Fruit fly (Drosophila melanogaster) whole organism, embryonic: ENCODE measurements around the gene CG3349.

Experiments used
- ATbp ChIP-seq: fragments of 200-800 bp; sonication (Bioruptor generic); optimal IDR thresholded peaks from 2 replicates; lab custom pipeline; 2017; ENCODE audit warnings: missing biosample characterization, mild to moderate bottlenecking, missing genetic modification characterization, missing genetic modification reagents
- Awh ChIP-seq: fragments of 200-800 bp; sonication (Bioruptor generic); IDR thresholded peaks from 2 replicates; pipeline ENCODE4, ENCODE4 v1.3.6; 2022; ENCODE audit warnings: missing biosample characterization, missing genetic modification characterization
- B-H2 ChIP-seq: fragments of 200-800 bp; sonication (Bioruptor generic); optimal IDR thresholded peaks from 2 replicates; lab custom pipeline; 2018; ENCODE audit warnings: missing biosample characterization, mild to moderate bottlenecking, missing genetic modification characterization
- Bgb ChIP-seq: fragments of 200-800 bp; sonication (Bioruptor generic); IDR thresholded peaks from 2 replicates; pipeline ENCODE4 v1.3.6; 2022; ENCODE audit warnings: missing biosample characterization, missing genetic modification characterization; ENCODE audit not compliant: partially characterized antibody
- Bteb2 ChIP-seq: fragments of 200-800 bp; sonication (Bioruptor generic); optimal IDR thresholded peaks from 2 replicates; lab custom pipeline; 2016; ENCODE audit warnings: missing biosample characterization, missing genetic modification characterization
- CG1024 ChIP-seq: fragments of 200-800 bp; sonication (Bioruptor generic); IDR thresholded peaks from 2 replicates; pipeline ENCODE4 v1.3.6; 2022; ENCODE audit warnings: missing biosample characterization, missing genetic modification characterization
- CG10274 ChIP-seq: fragments of 200-800 bp; sonication (Bioruptor generic); optimal IDR thresholded peaks from 3 replicates; lab custom pipeline; 2017; ENCODE audit warnings: missing biosample characterization, mild to moderate bottlenecking, missing genetic modification characterization
- CG12236 ChIP-seq: fragments of 200-800 bp; sonication (Bioruptor generic); optimal IDR thresholded peaks from 2 replicates; lab custom pipeline; 2016; ENCODE audit warnings: missing biosample characterization, missing genetic modification characterization
- CG12659 ChIP-seq: fragments of 200-800 bp; sonication (Bioruptor generic); optimal IDR thresholded peaks from 3 replicates; lab custom pipeline; 2017; ENCODE audit warnings: mild to moderate bottlenecking, missing biosample characterization, missing genetic modification reagents, missing genetic modification characterization
- CG12942 ChIP-seq: fragments of 200-800 bp; sonication (Bioruptor generic); optimal IDR thresholded peaks from 3 replicates; lab custom pipeline; 2016; ENCODE audit warnings: missing biosample characterization, missing genetic modification characterization
- CG14014 ChIP-seq: fragments of 200-800 bp; sonication (Bioruptor generic); IDR thresholded peaks from 2 replicates; pipeline ENCODE4 v1.3.6; 2022; ENCODE audit warnings: missing biosample characterization, missing genetic modification characterization
- CG14441 ChIP-seq: fragments of 200-800 bp; sonication (Bioruptor generic); IDR thresholded peaks from 2 replicates; pipeline ENCODE4 v1.3.6; 2022; ENCODE audit warnings: missing biosample characterization, missing genetic modification characterization
- CG15601 ChIP-seq: fragments of 200-800 bp; sonication (Bioruptor generic); optimal IDR thresholded peaks from 3 replicates; lab custom pipeline; 2019; ENCODE audit warnings: missing biosample characterization, mild to moderate bottlenecking, missing genetic modification characterization, moderate library complexity
- CG16863 ChIP-seq: fragments of 200-800 bp; sonication (Bioruptor generic); optimal IDR thresholded peaks from 3 replicates; lab custom pipeline; 2016; ENCODE audit warnings: missing biosample characterization, missing genetic modification characterization
- CG17359 ChIP-seq: fragments of 200-800 bp; sonication (Bioruptor generic); optimal IDR thresholded peaks from 3 replicates; lab custom pipeline; 2018; ENCODE audit warnings: missing biosample characterization, mild to moderate bottlenecking, missing genetic modification characterization, moderate library complexity
- CG18011 ChIP-seq: fragments of 200-800 bp; sonication (Bioruptor generic); optimal IDR thresholded peaks from 2 replicates; lab custom pipeline; 2017; ENCODE audit warnings: missing biosample characterization, missing genetic modification characterization, mild to moderate bottlenecking, moderate library complexity, missing genotype
- CG30403 ChIP-seq: fragments of 200-800 bp; sonication (Bioruptor generic); optimal IDR thresholded peaks from 3 replicates; lab custom pipeline; 2016; ENCODE audit warnings: missing biosample characterization, missing genetic modification characterization
- CG32767 ChIP-seq: fragments of 200-800 bp; sonication (Bioruptor generic); IDR thresholded peaks from 2 replicates; pipeline ENCODE4 v1.3.6; 2022; ENCODE audit warnings: missing biosample characterization, missing genetic modification characterization
- CG3281 ChIP-seq: fragments of 200-800 bp; sonication (Bioruptor generic); optimal IDR thresholded peaks from 3 replicates; lab custom pipeline; 2017; ENCODE audit warnings: missing biosample characterization, mild to moderate bottlenecking, missing genetic modification characterization
- CG4820 ChIP-seq: fragments of 200-800 bp; sonication (Bioruptor generic); optimal IDR thresholded peaks from 3 replicates; lab custom pipeline; 2016; ENCODE audit warnings: missing biosample characterization, missing genetic modification characterization
- CG6791 ChIP-seq: fragments of 200-800 bp; sonication (Bioruptor generic); IDR thresholded peaks from 3 replicates; pipeline ENCODE4 v1.3.6; 2022; ENCODE audit warnings: missing biosample characterization, missing genetic modification characterization; ENCODE audit not compliant: partially characterized antibody
- CG8281 ChIP-seq: fragments of 200-800 bp; sonication (Bioruptor generic); optimal IDR thresholded peaks from 2 replicates; lab custom pipeline; 2018; ENCODE audit warnings: missing biosample characterization, mild to moderate bottlenecking, missing genetic modification characterization, moderate library complexity
- CG9727 ChIP-seq: fragments of 200-800 bp; sonication (Bioruptor generic); optimal IDR thresholded peaks from 3 replicates; lab custom pipeline; 2017; ENCODE audit warnings: missing biosample characterization, mild to moderate bottlenecking, missing genetic modification characterization
- CHES-1-like ChIP-seq: fragments of 200-800 bp; sonication (Bioruptor generic); optimal IDR thresholded peaks from 2 replicates; lab custom pipeline; 2016; ENCODE audit warnings: missing biosample characterization, missing genetic modification characterization
- Camta ChIP-seq: fragments of 200-800 bp; sonication (Bioruptor generic); optimal IDR thresholded peaks from 2 replicates; lab custom pipeline; 2016; ENCODE audit warnings: missing biosample characterization, missing genetic modification characterization
- D ChIP-seq, 2 experiments: fragments of 200-800 bp in 1 of 2; fragments of >200 bp in 1 of 2; sonication (Bioruptor generic) in 1 of 2; optimal IDR thresholded peaks; 2 replicates in 1 of 2; 3 replicates in 1 of 2; lab custom pipeline; 2017; ENCODE audit warnings: mild to moderate bottlenecking in 1 of 2, missing biosample characterization in 1 of 2, missing genetic modification characterization in 1 of 2, missing genetic modification reagents in 1 of 2
- E2f1 ChIP-seq: fragments of 200-800 bp; sonication (Bioruptor generic); IDR thresholded peaks from 2 replicates; pipeline ENCODE4 v1.3.6; 2022; ENCODE audit warnings: missing biosample characterization, missing genetic modification characterization
- E2f2 ChIP-seq: fragments of 200-800 bp; sonication (Bioruptor generic); IDR thresholded peaks from 2 replicates; pipeline ENCODE4 v1.3.6; 2022; ENCODE audit warnings: missing biosample characterization, missing genetic modification characterization
- HmgD ChIP-seq: fragments of 200-800 bp; sonication (Bioruptor generic); optimal IDR thresholded peaks from 3 replicates; lab custom pipeline; 2016; ENCODE audit warnings: missing biosample characterization, missing genetic modification characterization
- Jarid2 ChIP-seq: fragments of 200-800 bp; sonication (Bioruptor generic); optimal IDR thresholded peaks from 3 replicates; lab custom pipeline; 2017; ENCODE audit warnings: mild to moderate bottlenecking, missing biosample characterization, missing genetic modification reagents, missing genetic modification characterization
- Poxn ChIP-seq: fragments of 200-800 bp; sonication (Bioruptor generic); IDR thresholded peaks from 2 replicates; pipeline ENCODE4 v1.3.6; 2022; ENCODE audit warnings: missing biosample characterization, missing genetic modification characterization
- cato ChIP-seq: fragments of 200-800 bp; sonication (Bioruptor generic); optimal IDR thresholded peaks from 2 replicates; lab custom pipeline; 2016; ENCODE audit warnings: missing biosample characterization, missing genetic modification characterization, borderline replicate concordance
- fd3F ChIP-seq: fragments of 200-800 bp; sonication (Bioruptor generic); optimal IDR thresholded peaks from 2 replicates; lab custom pipeline; 2018; ENCODE audit warnings: missing biosample characterization, mild to moderate bottlenecking, missing genetic modification characterization, moderate library complexity
- fd96Cb ChIP-seq: fragments of 200-800 bp; sonication (Bioruptor generic); optimal IDR thresholded peaks from 2 replicates; lab custom pipeline; 2018; ENCODE audit warnings: missing biosample characterization, mild to moderate bottlenecking, missing genetic modification characterization, moderate library complexity
- fru ChIP-seq: fragments of >200 bp; optimal IDR thresholded peaks from 2 replicates; lab custom pipeline; 2017
- gce ChIP-seq: fragments of 200-800 bp; sonication (Bioruptor generic); IDR thresholded peaks from 3 replicates; pipeline ENCODE4 v1.3.6; 2022; ENCODE audit warnings: missing biosample characterization, missing genetic modification characterization
- hth ChIP-seq: fragments of >200 bp; optimal IDR thresholded peaks from 2 replicates; lab custom pipeline; 2017; ENCODE audit warnings: inconsistent platforms
- jumu ChIP-seq: fragments of 200-800 bp; sonication (Bioruptor generic); optimal IDR thresholded peaks from 3 replicates; lab custom pipeline; 2016; ENCODE audit warnings: missing biosample characterization, missing genetic modification characterization
- kni ChIP-seq: fragments of 200-800 bp; sonication (Bioruptor generic); optimal IDR thresholded peaks from 3 replicates; lab custom pipeline; 2017; ENCODE audit warnings: mild to moderate bottlenecking, missing biosample characterization, missing genetic modification reagents, missing genetic modification characterization
- lmd ChIP-seq: fragments of 200-800 bp; sonication (Bioruptor generic); IDR thresholded peaks from 2 replicates; pipeline ENCODE4 v1.3.6; 2022; ENCODE audit warnings: missing biosample characterization, missing genetic modification characterization
- nerfin-1 ChIP-seq: fragments of 200-800 bp; sonication (Bioruptor generic); optimal IDR thresholded peaks from 3 replicates; lab custom pipeline; 2019; ENCODE audit warnings: missing biosample characterization, mild to moderate bottlenecking, missing genetic modification characterization, moderate library complexity
- pb ChIP-seq: fragments of 200-800 bp; sonication (Bioruptor generic); optimal IDR thresholded peaks from 3 replicates; lab custom pipeline; 2016; ENCODE audit warnings: missing biosample characterization, missing genetic modification characterization
- pita ChIP-seq: fragments of 200-800 bp; sonication (Bioruptor generic); optimal IDR thresholded peaks from 2 replicates; lab custom pipeline; 2017; ENCODE audit warnings: missing biosample characterization, mild to moderate bottlenecking, missing genetic modification characterization
- sc ChIP-seq, 3 experiments: fragments of >200 bp in 2 of 3; fragments of 200-800 bp in 1 of 3; sonication (Bioruptor generic) in 1 of 3; optimal IDR thresholded peaks; 2 replicates in 2 of 3; 3 replicates in 1 of 3; lab custom pipeline; 2017; ENCODE audit warnings: mild to moderate bottlenecking in 1 of 3, missing biosample characterization in 1 of 3, missing genetic modification characterization in 1 of 3, missing genetic modification reagents in 1 of 3
- tio ChIP-seq: fragments of 200-800 bp; sonication (Bioruptor generic); optimal IDR thresholded peaks from 2 replicates; lab custom pipeline; 2017; ENCODE audit warnings: missing biosample characterization, missing genetic modification characterization, inconsistent platforms
- trem ChIP-seq: fragments of 200-800 bp; optimal IDR thresholded peaks from 3 replicates; lab custom pipeline; 2019; ENCODE audit warnings: missing biosample characterization, mild to moderate bottlenecking, missing genetic modification characterization, moderate library complexity
- unpg ChIP-seq: fragments of 200-800 bp; sonication (Bioruptor generic); optimal IDR thresholded peaks from 3 replicates; lab custom pipeline; 2018; ENCODE audit warnings: missing biosample characterization, mild to moderate bottlenecking, missing genetic modification characterization, moderate library complexity
- vfl ChIP-seq: fragments of 200-800 bp; sonication (Bioruptor generic); optimal IDR thresholded peaks from 2 replicates; lab custom pipeline; 2016; ENCODE audit warnings: missing biosample characterization, missing genetic modification characterization
- z ChIP-seq: fragments of 200-800 bp; sonication (Bioruptor generic); IDR thresholded peaks from 3 replicates; pipeline ENCODE4 v1.3.6; 2022; ENCODE audit warnings: missing biosample characterization, missing genetic modification characterization

Gene CG3349

dm6 chr3L:14999284-15000019 is 20.0 kb downstream of the CG3349 start, which contains the start of the genes mRpL39 and Prosbeta2 (continued):
- no peak for TF ChIP-seq CG8281 (tag; lab: Kevin White, UChicago)
- TF ChIP-seq B-H2 (GFP tag; lab: Kevin White, UChicago) = no peak
- TF ChIP-seq HmgD = no peak
- TF ChIP-seq CHES-1-like (GFP tag; lab: Kevin White, UChicago) = no peak
- TF ChIP-seq hth (lab: Kevin White, UChicago) = no peak
- no peak for TF ChIP-seq fru (lab: Kevin White, UChicago)
- TF ChIP-seq CG15601 = no peak
- no peak for TF ChIP-seq Bteb2 (GFP tag; lab: Kevin White, UChicago)
- no peak for TF ChIP-seq sc (optimal IDR thresholded peaks at IDR 0.05; lab: Kevin White, UChicago)
- no peak for TF ChIP-seq sc (GFP tag; optimal IDR thresholded peaks at IDR 0.05; lab: Kevin White, UChicago)
- TF ChIP-seq CG9727 (GFP tag; lab: Kevin White, UChicago) = peak; percentile 47
- peak; percentile 81 for TF ChIP-seq CG6791 (GFP tag; lab: Robert Waterston, UW)
- no peak for TF ChIP-seq E2f2
- TF ChIP-seq lmd = peak; percentile 75
- no peak for TF ChIP-seq CG12236 (GFP tag; lab: Kevin White, UChicago)
- no peak for TF ChIP-seq pita
- TF ChIP-seq CG12659 (GFP tag; lab: Kevin White, UChicago) = no peak
- TF ChIP-seq CG16863 (GFP tag; lab: Kevin White, UChicago) = no peak
- no peak for TF ChIP-seq CG10274 (GFP tag; lab: Kevin White, UChicago)
- peak; percentile 13 for TF ChIP-seq ATbp (GFP tag; lab: Kevin White, UChicago)
- no peak for TF ChIP-seq trem (tag; lab: Kevin White, UChicago)
- TF ChIP-seq vfl (GFP tag; lab: Kevin White, UChicago) = no peak
- no peak for TF ChIP-seq nerfin-1 (tag; lab: Kevin White, UChicago)
- TF ChIP-seq E2f1 = peak; percentile 68
- TF ChIP-seq kni (GFP tag; lab: Kevin White, UChicago) = no peak
- TF ChIP-seq Camta (GFP tag; lab: Kevin White, UChicago) = no peak
- peak; percentile 46; the same call in 1 of the 2 replicates for TF ChIP-seq Poxn
- TF ChIP-seq gce (GFP tag; lab: Robert Waterston, UW) = no peak
- TF ChIP-seq CG3281 (GFP tag; lab: Kevin White, UChicago) = peak; percentile 33
- TF ChIP-seq Jarid2 (GFP tag; lab: Kevin White, UChicago) = no peak
- peak; percentile 67 for TF ChIP-seq CG30403
- TF ChIP-seq z (GFP tag; lab: Robert Waterston, UW) = no peak
- peak; percentile 70 for TF ChIP-seq fd96Cb
- no peak for TF ChIP-seq tio (GFP tag; lab: Kevin White, UChicago)
- no peak for TF ChIP-seq CG12942 (GFP tag; lab: Kevin White, UChicago)
- no peak for TF ChIP-seq CG18011 (GFP tag; lab: Kevin White, UChicago)
- TF ChIP-seq Bgb (GFP tag; lab: Robert Waterston, UW) = peak; percentile 87
- TF ChIP-seq unpg = peak; percentile 53
- TF ChIP-seq jumu (GFP tag; lab: Kevin White, UChicago) = no peak
- no peak for TF ChIP-seq cato
- TF ChIP-seq CG14014 (GFP tag; lab: Robert Waterston, UW) = peak; percentile 30; the same call in 1 of the 2 replicates
- peak; percentile 68 for TF ChIP-seq CG14441
- TF ChIP-seq fd3F = no peak
- TF ChIP-seq pb (GFP tag; lab: Kevin White, UChicago) = no peak
- peak; percentile 29 for TF ChIP-seq CG4820
- TF ChIP-seq CG1024 = peak; percentile 30; the same call in 1 of the 2 replicates
- TF ChIP-seq Awh (GFP tag; lab: Robert Waterston, UW) = 0 out of 2 replicates have a peak, but pooled peaks have one; percentile 56
- 0 out of 2 replicates have a peak, but pooled peaks have one; percentile 10 for TF ChIP-seq CG32767 (GFP tag; lab: Robert Waterston, UW)
- TF ChIP-seq D (optimal IDR thresholded peaks at IDR 0.05; lab: Kevin White, UChicago) = no peak
- peak; percentile 30 for TF ChIP-seq D (GFP tag; optimal IDR thresholded peaks at IDR 0.05; lab: Kevin White, UChicago)
- peak; percentile 15 for TF ChIP-seq CG17359 (tag; lab: Kevin White, UChicago)
